Fruit fly (Drosophila melanogaster) whole organism, larva: ENCODE measurements around the gene rush.
A peak's percentile ranks its signal among the peaks of the same experiment; 100 is the strongest.

Source experiments
- noc ChIP-seq: fragments of 200-800 bp; sonication (Bioruptor generic); optimal IDR thresholded peaks from 3 replicates; lab custom pipeline; 2019; ENCODE audit warnings: missing biosample characterization, mild to moderate bottlenecking, missing genetic modification characterization, moderate library complexity

Gene rush

DNA sequence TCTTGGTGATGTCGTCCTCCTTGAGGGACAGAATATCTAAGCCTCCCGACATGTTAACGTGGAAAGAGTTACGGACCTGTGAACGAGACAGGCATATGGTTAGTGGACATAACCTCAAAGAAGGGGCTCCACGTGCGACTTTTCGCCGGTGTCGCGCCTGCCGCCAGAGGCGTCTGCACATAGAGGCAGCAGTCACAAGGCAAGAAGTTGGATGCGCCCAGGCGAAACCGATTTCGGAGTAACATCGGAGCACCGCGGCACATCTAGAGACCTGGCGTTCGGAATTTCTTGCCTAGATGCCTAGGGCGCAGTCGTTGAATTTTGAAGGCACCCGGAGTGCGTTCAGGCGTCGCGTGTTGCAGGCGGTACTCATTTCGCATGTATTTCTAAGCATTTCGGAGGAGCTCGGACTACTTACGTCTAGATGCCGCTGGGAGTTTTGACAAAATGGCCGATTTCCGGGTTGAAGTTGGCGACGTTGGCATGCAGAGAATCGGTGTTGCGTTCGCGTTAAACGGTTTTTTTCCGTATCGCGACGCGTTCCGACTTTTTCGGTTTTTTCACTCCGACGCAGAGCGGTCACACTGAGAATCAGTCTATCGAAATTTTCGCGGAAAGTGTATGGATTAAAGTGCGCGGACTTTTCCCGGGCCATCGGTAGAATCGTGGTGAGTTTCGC lies 4.6 kb downstream of the rush start, which contains the start of the genes sta and inc:
Gene sta (minus strand): TSS at position 574 of the 679 bp plus-strand sequence.
Gene inc (plus strand): TSS at position 640 of the 679 bp plus-strand sequence.
- peak; percentile 59 for TF ChIP-seq noc (tag; lab: Kevin White, UChicago)

dm6 chrX:1507751-1508150 lies 29.4 kb downstream of the rush start, which contains the start of gene Nmdar2:
Gene Nmdar2, minus strand, starts transcription at chrX:1507809.
- TF ChIP-seq noc (tag; lab: Kevin White, UChicago) = no peak

- no peak for TF ChIP-seq noc (tag; lab: Kevin White, UChicago)
These were observed 30.0 kb downstream of the rush start for dm6 chrX:1508241-1508823.

dm6 chrX:1512753-1513226 lies 34.4 kb downstream of the rush start, which contains the start of gene CG14795:
Gene CG14795, minus strand, starts transcription at chrX:1512803.
- no peak for TF ChIP-seq noc (tag; lab: Kevin White, UChicago)

dm6 chrX:1513865-1514264 lies 35.5 kb downstream of the rush start:
- TF ChIP-seq noc (tag; lab: Kevin White, UChicago) = no peak

DNA sequence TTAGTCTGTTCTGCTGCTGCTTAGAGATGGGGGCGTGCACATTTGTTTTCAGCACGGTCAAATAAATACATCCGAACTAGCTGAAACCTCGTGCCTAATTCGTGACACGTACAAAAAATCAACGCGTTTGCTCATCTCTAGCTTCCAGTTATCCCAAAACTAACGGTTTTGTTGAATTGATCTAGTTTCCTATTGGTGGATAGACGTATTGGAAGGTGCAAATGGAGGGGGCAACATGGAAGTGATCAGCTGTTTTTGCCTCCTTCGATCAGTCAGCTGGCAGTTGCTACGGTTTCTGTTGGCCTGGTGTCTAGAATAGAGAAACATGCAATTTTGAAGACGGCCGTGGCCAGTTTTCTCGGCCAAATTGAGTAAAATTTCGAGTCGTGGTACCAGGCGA lies 39.3 kb downstream of the rush start:
- no peak for TF ChIP-seq noc (tag; lab: Kevin White, UChicago)
